Worm (Caenorhabditis elegans) whole organism, L4 larva: ENCODE measurements around the gene K02A6.2.

Source experiments
- aly-2 ChIP-seq: sonication (generic microtip); optimal IDR thresholded peaks from 2 replicates; lab custom pipeline; 2018; ENCODE audit warnings: missing biosample characterization, missing genetic modification characterization
- ama-1 ChIP-seq: fragments of 150-350 bp; optimal IDR thresholded peaks from 2 replicates; lab custom pipeline; 2014; ENCODE audit warnings: inconsistent platforms, mixed read lengths
- fos-1 ChIP-seq: fragments of 150-350 bp; optimal IDR thresholded peaks from 2 replicates; lab custom pipeline; 2014; ENCODE audit warnings: missing biosample characterization, missing genetic modification characterization
- lin-13 ChIP-seq: fragments of 150-350 bp; optimal IDR thresholded peaks from 2 replicates; lab custom pipeline; 2014; ENCODE audit warnings: missing biosample characterization, missing genetic modification reagents, missing genetic modification characterization
- mdl-1 ChIP-seq, 2 experiments: fragments of 150-350 bp in 1 of 2; sonication (generic microtip) in 1 of 2; optimal IDR thresholded peaks; 2 replicates each; lab custom pipeline; 2014 to 2017; ENCODE audit warnings: missing biosample characterization in 2 of 2, missing genetic modification characterization in 2 of 2
- mep-1 ChIP-seq: fragments of 150-350 bp; sonication (generic microtip); optimal IDR thresholded peaks from 3 replicates; lab custom pipeline; 2014; ENCODE audit warnings: missing biosample characterization, missing genetic modification characterization
- nhr-10 ChIP-seq: fragments of 150-350 bp; optimal IDR thresholded peaks from 2 replicates; lab custom pipeline; 2014; ENCODE audit warnings: missing biosample characterization, missing genetic modification characterization
- nhr-28 ChIP-seq: fragments of 150-350 bp; optimal IDR thresholded peaks from 2 replicates; lab custom pipeline; 2014; ENCODE audit warnings: missing biosample characterization, missing genetic modification characterization
- tra-1 ChIP-seq: fragments of 200-800 bp; sonication (Bioruptor generic); IDR thresholded peaks from 2 replicates; pipeline ENCODE4 v1.3.6; 2022; ENCODE audit warnings: missing genetic modification reagents, missing genetic modification characterization, missing compliant biosample characterization
- unc-39 ChIP-seq: sonication (generic microtip); optimal IDR thresholded peaks from 2 replicates; lab custom pipeline; 2017; ENCODE audit warnings: missing biosample characterization, missing genetic modification characterization
- zip-2 ChIP-seq: fragments of 150-350 bp; optimal IDR thresholded peaks from 2 replicates; lab custom pipeline; 2014; ENCODE audit warnings: missing biosample characterization, missing genetic modification characterization
- ztf-11 ChIP-seq: fragments of 150-350 bp; optimal IDR thresholded peaks from 2 replicates; lab custom pipeline; 2014; ENCODE audit warnings: missing biosample characterization, missing genetic modification characterization

DNA sequence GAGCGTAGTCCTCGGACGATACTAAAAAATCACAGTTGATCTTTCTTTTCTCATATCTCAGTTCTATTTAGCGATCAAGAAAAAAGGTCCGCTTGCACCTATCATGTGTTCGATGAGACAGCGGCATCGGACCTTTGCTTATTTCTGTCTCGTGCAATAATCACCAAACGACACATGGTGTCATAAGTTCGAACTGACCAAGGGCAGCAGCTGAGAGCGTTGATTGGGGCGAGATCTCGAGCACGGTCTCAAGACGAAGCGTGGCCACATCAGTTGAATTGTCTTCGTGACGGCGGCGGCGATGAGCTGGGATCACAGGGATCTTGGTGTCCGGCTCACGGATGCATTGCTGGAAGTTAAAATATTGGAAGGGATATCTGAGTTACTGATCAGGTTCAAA is 37.9 kb upstream of the K02A6.2 start:
- TF ChIP-seq zip-2 (no peak), ztf-11 (tag; lab: Kevin White, UChicago) (no peak), nhr-28 (tag; lab: Kevin White, UChicago) (no peak), mep-1 (tag; lab: Kevin White, UChicago) (no peak), lin-13 (GFP tag; lab: Kevin White, UChicago) (no peak), tra-1 (GFP tag; lab: Robert Waterston, UW) (no peak), unc-39 (no peak), mdl-1 (tag; optimal IDR thresholded peaks at IDR 0.05; lab: Kevin White, UChicago) (no peak), aly-2 (tag; lab: Kevin White, UChicago) (no peak), fos-1 (no peak), ama-1 (lab: Kevin White, UChicago) (no peak), nhr-10 (tag; lab: Kevin White, UChicago) (no peak)
